Worm (Caenorhabditis elegans): Measurements from ENCODE around the gene lgc-56.

Gene lgc-56

DNA sequence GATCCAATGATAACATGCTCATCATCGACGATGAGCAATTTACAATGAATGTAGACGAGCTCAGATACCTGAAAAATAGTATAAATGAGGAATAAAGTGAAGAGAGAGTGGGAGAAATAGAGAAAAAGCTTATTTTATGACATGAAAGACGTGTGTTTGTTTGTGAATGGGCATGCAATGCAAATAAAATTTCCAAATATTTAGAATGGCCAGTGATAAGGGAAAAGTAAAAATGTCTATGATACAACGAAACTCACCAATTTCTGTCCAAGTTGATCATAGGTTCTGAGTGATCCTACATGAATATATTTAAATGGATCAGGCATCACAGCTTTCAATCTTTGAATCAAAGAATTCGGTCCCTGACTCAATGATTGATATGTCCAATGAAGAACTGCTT lies 44.0 kb upstream of the lgc-56 start (continued):
- TF ChIP-seq nhr-237 (tag; optimal IDR thresholded peaks at IDR 0.05) = no peak
- no peak for TF ChIP-seq Y105C5A.15 (GFP tag; IDR thresholded peaks at IDR 0.05)
- TF ChIP-seq ama-1 (optimal IDR thresholded peaks at IDR 0.05) = no peak
- TF ChIP-seq ztf-7 (tag; optimal IDR thresholded peaks at IDR 0.05) = no peak
- TF ChIP-seq dmd-6 (GFP tag; IDR thresholded peaks at IDR 0.05) = no peak; the same call in 1 of the 2 replicates
- no peak for TF ChIP-seq Y48G9A.11 (GFP tag; IDR thresholded peaks at IDR 0.05)
- no peak for TF ChIP-seq mxl-2 (GFP tag; conservative IDR thresholded peaks at IDR 0.05)
- TF ChIP-seq dve-1 (tag; optimal IDR thresholded peaks at IDR 0.05; ENCODE audit: insufficient read depth) = peak; percentile 33
- no peak for TF ChIP-seq nhr-102 (tag; optimal IDR thresholded peaks at IDR 0.05)
- peak; percentile 64 for TF ChIP-seq aha-1 (tag)
- TF ChIP-seq mep-1 (tag; optimal IDR thresholded peaks at IDR 0.05) = no peak
- no peak for TF ChIP-seq jun-1 (tag; optimal IDR thresholded peaks at IDR 0.05)
- TF ChIP-seq mdl-1 (tag; optimal IDR thresholded peaks at IDR 0.05) = no peak
- no peak for TF ChIP-seq ceh-62 (tag; optimal IDR thresholded peaks at IDR 0.05)
- TF ChIP-seq nhr-25 (tag; optimal IDR thresholded peaks at IDR 0.05; ENCODE audit: borderline replicate concordance, insufficient read depth) = no peak
- TF ChIP-seq lin-1 (GFP tag; IDR thresholded peaks at IDR 0.05) = no peak
- TF ChIP-seq dmd-9 (GFP tag; IDR thresholded peaks at IDR 0.05) = no peak
- TF ChIP-seq attf-4 (tag; optimal IDR thresholded peaks at IDR 0.05) = no peak
- no peak for TF ChIP-seq F10B5.3 (tag; optimal IDR thresholded peaks at IDR 0.05)
- TF ChIP-seq lin-29 (GFP tag; IDR thresholded peaks at IDR 0.05) = no peak
- no peak for TF ChIP-seq nhr-111 (GFP tag; optimal IDR thresholded peaks at IDR 0.05)
- peak; percentile 15 for TF ChIP-seq nhr-28 (tag; optimal IDR thresholded peaks at IDR 0.05)
- TF ChIP-seq pqm-1 (tag; optimal IDR thresholded peaks at IDR 0.05) = peak; percentile 19
- no peak for TF ChIP-seq daf-16 (GFP tag; optimal IDR thresholded peaks at IDR 0.05)
- TF ChIP-seq daf-16 (tag; optimal IDR thresholded peaks at IDR 0.05) = peak; percentile 39
- TF ChIP-seq T20F7.1 (GFP tag; optimal IDR thresholded peaks at IDR 0.05) = no peak
- TF ChIP-seq nhr-48 (tag; optimal IDR thresholded peaks at IDR 0.05) = no peak

DNA sequence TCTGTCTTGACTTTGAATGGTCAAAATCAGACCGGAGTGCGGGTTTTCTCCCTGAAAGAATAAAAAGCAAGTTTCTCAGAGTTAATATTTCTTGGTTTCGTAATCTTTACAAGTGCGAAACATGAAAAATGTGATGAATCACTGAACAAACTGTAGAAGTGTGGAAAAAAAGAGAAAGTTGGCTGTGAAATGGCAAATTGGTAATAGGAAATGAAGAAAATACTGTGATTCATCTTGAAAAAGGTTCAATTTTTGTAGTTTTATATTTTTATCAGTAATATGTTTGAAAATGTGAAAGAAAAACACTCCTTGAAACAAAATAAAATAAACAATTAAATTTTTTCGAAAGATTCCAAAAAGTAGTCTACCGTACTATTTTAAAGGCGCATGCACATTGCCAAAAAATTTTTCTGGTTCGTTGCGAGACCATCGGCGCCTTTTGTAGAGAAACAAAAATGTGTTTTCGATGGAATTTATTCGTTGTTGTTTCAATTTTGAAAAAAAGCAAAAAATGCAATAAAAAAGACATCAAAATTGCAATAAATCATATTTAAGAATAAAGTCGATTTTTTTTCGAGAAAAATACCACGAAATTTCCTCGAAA lies 38.4 kb upstream of the lgc-56 start, which contains the start of gene pld-1:
TSS of gene pld-1 (minus strand) at position 51 of the 604 bp plus-strand sequence.
- TF ChIP-seq F49E8.2 (tag; optimal IDR thresholded peaks at IDR 0.05; ENCODE audit: borderline replicate concordance) (peak; percentile 53), unc-130 (GFP tag; optimal IDR thresholded peaks at IDR 0.05) (peak; percentile 26), Y48G9A.11 (GFP tag; IDR thresholded peaks at IDR 0.05) (0 out of 2 replicates have a peak, but pooled peaks have one; percentile 39), lin-15B (tag; optimal IDR thresholded peaks at IDR 0.05) (no peak)

DNA sequence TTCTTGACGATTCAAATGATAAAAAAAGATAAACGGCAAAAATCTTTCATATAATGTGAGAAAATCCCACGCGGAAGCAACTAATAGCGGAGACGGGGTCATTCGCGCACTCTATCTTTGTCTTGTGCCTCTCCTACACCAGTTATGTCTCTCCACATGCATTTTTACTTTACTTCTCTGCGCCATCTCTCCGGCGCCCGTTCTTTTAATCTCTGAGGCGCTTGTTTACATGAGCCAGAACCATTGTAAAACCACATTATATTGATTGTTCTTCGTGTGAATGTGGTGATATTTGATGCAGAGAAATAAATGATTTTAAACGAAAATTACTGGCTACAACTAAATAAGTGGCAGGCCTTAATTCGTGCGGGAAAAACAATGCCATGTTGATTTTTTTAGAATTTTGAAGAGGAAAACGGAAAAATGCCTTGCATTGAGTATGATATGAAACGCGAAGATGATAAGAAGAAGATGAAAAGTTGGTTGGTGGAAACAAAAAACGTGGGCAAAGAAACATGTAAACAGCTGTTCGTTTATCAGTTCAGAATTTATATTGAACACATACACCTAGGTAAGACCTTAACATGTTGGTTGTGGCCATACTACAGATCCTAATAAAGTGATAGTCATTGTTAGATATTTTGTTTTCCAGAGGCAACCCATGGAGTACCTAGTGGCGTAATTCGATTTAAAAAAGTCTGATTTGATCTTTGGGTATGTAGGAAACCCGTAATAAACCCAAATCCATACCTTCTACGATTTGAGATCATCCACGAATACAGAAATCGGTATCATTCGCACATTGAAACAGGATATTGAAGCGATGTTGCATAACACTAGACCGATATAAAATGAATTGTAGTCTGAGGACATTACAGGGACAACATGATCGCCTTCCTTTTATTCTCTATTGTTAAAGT lies 37.6 kb upstream of the lgc-56 start, which contains the start of gene C04G6.2:
TSS of gene C04G6.2 (plus strand) at position 870 of the 920 bp plus-strand sequence.
- no peak for TF ChIP-seq set-16 (GFP tag; IDR thresholded peaks at IDR 0.05)
- TF ChIP-seq Y75B8A.6 (GFP tag; IDR thresholded peaks at IDR 0.05) = no peak
- TF ChIP-seq mep-1 (tag; optimal IDR thresholded peaks at IDR 0.05) = peak; percentile 47
- no peak for TF ChIP-seq lin-39 (tag; optimal IDR thresholded peaks at IDR 0.05)
- no peak for TF ChIP-seq ZK546.5 (tag; optimal IDR thresholded peaks at IDR 0.05)
- no peak for TF ChIP-seq aha-1 (tag)
- no peak for TF ChIP-seq ceh-28 (tag; optimal IDR thresholded peaks at IDR 0.05)
- TF ChIP-seq madf-9 (GFP tag; conservative IDR thresholded peaks at IDR 0.05) = no peak
- no peak for TF ChIP-seq fos-1 (tag; optimal IDR thresholded peaks at IDR 0.05)
- TF ChIP-seq zfp-2 (tag; optimal IDR thresholded peaks at IDR 0.05) = no peak
- no peak for TF ChIP-seq ztf-11 (tag; optimal IDR thresholded peaks at IDR 0.05)
- peak; percentile 40 for TF ChIP-seq rbr-2 (tag; optimal IDR thresholded peaks at IDR 0.05)
- TF ChIP-seq daf-8 (GFP tag; IDR thresholded peaks at IDR 0.05) = no peak
- TF ChIP-seq lin-15B (tag; optimal IDR thresholded peaks at IDR 0.05) = no peak
- 0 out of 2 replicates have a peak, but pooled peaks have one; percentile 38 for TF ChIP-seq hmg-1.1 (GFP tag; IDR thresholded peaks at IDR 0.05)
- no peak for TF ChIP-seq pha-4 (GFP tag; IDR thresholded peaks at IDR 0.05)
- peak; percentile 34 for TF ChIP-seq pha-4 (tag; optimal IDR thresholded peaks at IDR 0.05)
- peak; percentile 59 for TF ChIP-seq dve-1 (tag; optimal IDR thresholded peaks at IDR 0.05; ENCODE audit: insufficient read depth)
- no peak for TF ChIP-seq cey-2 (tag; optimal IDR thresholded peaks at IDR 0.05; ENCODE audit: borderline replicate concordance, insufficient read depth)
- TF ChIP-seq nhr-28 (tag; optimal IDR thresholded peaks at IDR 0.05) = peak; percentile 30
- TF ChIP-seq nhr-42 (GFP tag; IDR thresholded peaks at IDR 0.05) = no peak
- peak; percentile 75 for TF ChIP-seq hlh-11 (tag; optimal IDR thresholded peaks at IDR 0.05)
